Worm (Caenorhabditis elegans): ENCODE data around the gene cpl-1.

- TF ChIP-seq fkh-10 (GFP tag; optimal IDR thresholded peaks at IDR 0.05) (no peak), fos-1 (tag; optimal IDR thresholded peaks at IDR 0.05) (no peak), lsy-2 (tag; optimal IDR thresholded peaks at IDR 0.05) (no peak)
These were observed 12.2 kb downstream of the cpl-1 start, which contains the start of gene str-150 for ce11 chrV:16582973-16583372.

Measured in whole organism, L1 larva.